Fruit fly (Drosophila melanogaster) whole organism, embryonic: Measurements from ENCODE around the gene CG33631.

Experiments used
- Atf3 ChIP-seq: fragments of 200-800 bp; sonication (Bioruptor generic); optimal IDR thresholded peaks from 3 replicates; lab custom pipeline; 2016; ENCODE audit warnings: missing biosample characterization, missing genetic modification characterization
- Awh ChIP-seq: fragments of 200-800 bp; sonication (Bioruptor generic); IDR thresholded peaks from 2 replicates; pipeline ENCODE4, ENCODE4 v1.3.6; 2022; ENCODE audit warnings: missing biosample characterization, missing genetic modification characterization
- BtbVII ChIP-seq: fragments of 200-800 bp; sonication (Bioruptor generic); optimal IDR thresholded peaks from 3 replicates; lab custom pipeline; 2017; ENCODE audit warnings: missing biosample characterization, mild to moderate bottlenecking, missing genetic modification characterization
- CG10543 ChIP-seq: fragments of 200-800 bp; sonication (Bioruptor generic); optimal IDR thresholded peaks from 3 replicates; lab custom pipeline; 2017; ENCODE audit warnings: missing biosample characterization, mild to moderate bottlenecking, missing genetic modification characterization, moderate library complexity
- CG12659 ChIP-seq: fragments of 200-800 bp; sonication (Bioruptor generic); optimal IDR thresholded peaks from 3 replicates; lab custom pipeline; 2017; ENCODE audit warnings: mild to moderate bottlenecking, missing biosample characterization, missing genetic modification reagents, missing genetic modification characterization
- CG1792 ChIP-seq: fragments of 200-800 bp; sonication (Bioruptor generic); optimal IDR thresholded peaks from 2 replicates; lab custom pipeline; 2016; ENCODE audit warnings: missing biosample characterization, missing genetic modification characterization
- CG18599 ChIP-seq: fragments of 200-800 bp; sonication (Bioruptor generic); optimal IDR thresholded peaks from 3 replicates; lab custom pipeline; 2017; ENCODE audit warnings: missing biosample characterization, missing genetic modification characterization, mild to moderate bottlenecking, moderate library complexity, missing genetic modification reagents
- CG2889 ChIP-seq: fragments of 200-800 bp; sonication (Bioruptor generic); IDR thresholded peaks from 3 replicates; pipeline ENCODE4 v1.3.6; 2022; ENCODE audit warnings: missing biosample characterization, missing genetic modification characterization
- CG31365 ChIP-seq: fragments of 200-800 bp; sonication (Bioruptor generic); optimal IDR thresholded peaks from 2 replicates; lab custom pipeline; 2018; ENCODE audit warnings: missing biosample characterization, mild to moderate bottlenecking, missing genetic modification characterization
- CG32532 ChIP-seq: fragments of 200-800 bp; sonication (Bioruptor generic); IDR thresholded peaks from 2 replicates; pipeline ENCODE4 v1.3.6; 2022; ENCODE audit warnings: missing biosample characterization, missing genetic modification characterization
- CG3847 ChIP-seq: fragments of 200-800 bp; sonication (Bioruptor generic); IDR thresholded peaks from 2 replicates; pipeline ENCODE4 v1.3.6; 2022; ENCODE audit warnings: missing biosample characterization, missing genetic modification characterization
- CG6175 ChIP-seq: fragments of 200-800 bp; sonication (Bioruptor generic); IDR thresholded peaks from 3 replicates; pipeline ENCODE4 v1.3.6; 2022; ENCODE audit warnings: missing biosample characterization, missing genetic modification characterization
- CG7786 ChIP-seq: fragments of 200-800 bp; sonication (Bioruptor generic); optimal IDR thresholded peaks from 2 replicates; lab custom pipeline; 2016; ENCODE audit warnings: missing biosample characterization, missing genetic modification characterization
- CG9727 ChIP-seq: fragments of 200-800 bp; sonication (Bioruptor generic); optimal IDR thresholded peaks from 3 replicates; lab custom pipeline; 2017; ENCODE audit warnings: missing biosample characterization, mild to moderate bottlenecking, missing genetic modification characterization
- CG9932 ChIP-seq: fragments of 200-800 bp; sonication (Bioruptor generic); IDR thresholded peaks from 2 replicates; pipeline ENCODE4 v1.3.6; 2022; ENCODE audit warnings: missing biosample characterization, missing genetic modification characterization
- Dip2 ChIP-seq: fragments of 200-800 bp; sonication (Bioruptor generic); IDR thresholded peaks from 2 replicates; pipeline ENCODE4 v1.3.6; 2022; ENCODE audit warnings: missing biosample characterization, missing genetic modification characterization
- Ets65A ChIP-seq: fragments of 200-800 bp; sonication (Bioruptor generic); peaks from one replicate; lab custom pipeline; 2016; ENCODE audit warnings: missing biosample characterization, missing genetic modification characterization
- Ets97D ChIP-seq: fragments of 200-800 bp; sonication (Bioruptor generic); optimal IDR thresholded peaks from 3 replicates; lab custom pipeline; 2016; ENCODE audit warnings: missing biosample characterization, missing genetic modification characterization
- Fer1 ChIP-seq: fragments of 200-800 bp; sonication (Bioruptor generic); optimal IDR thresholded peaks from 2 replicates; lab custom pipeline; 2017; ENCODE audit warnings: missing biosample characterization, mild to moderate bottlenecking, missing genetic modification characterization
- Fer2 ChIP-seq: fragments of 200-800 bp; sonication (Bioruptor generic); optimal IDR thresholded peaks from 2 replicates; lab custom pipeline; 2018; ENCODE audit warnings: missing biosample characterization, mild to moderate bottlenecking, missing genetic modification characterization, moderate library complexity
- Gug ChIP-seq: fragments of 200-800 bp; sonication (Bioruptor generic); IDR thresholded peaks from 4 replicates; pipeline ENCODE4 v1.3.6; 2022; ENCODE audit warnings: missing biosample characterization, missing genetic modification characterization
- HLH3B ChIP-seq: fragments of 200-800 bp; sonication (Bioruptor generic); IDR thresholded peaks from 2 replicates; pipeline ENCODE4 v1.3.6; 2022; ENCODE audit warnings: missing biosample characterization, missing genetic modification characterization
- Hmr ChIP-seq: fragments of 200-800 bp; sonication (Bioruptor generic); optimal IDR thresholded peaks from 3 replicates; lab custom pipeline; 2017; ENCODE audit warnings: mild to moderate bottlenecking, missing biosample characterization, missing genetic modification reagents, missing genetic modification characterization
- MESR4 ChIP-seq: fragments of 200-800 bp; sonication (Bioruptor generic); optimal IDR thresholded peaks from 2 replicates; lab custom pipeline; 2018; ENCODE audit warnings: missing biosample characterization, mild to moderate bottlenecking, missing genetic modification characterization, moderate library complexity
- Mad ChIP-seq: fragments of 200-800 bp; sonication (Bioruptor generic); optimal IDR thresholded peaks from 2 replicates; lab custom pipeline; 2016; ENCODE audit warnings: missing biosample characterization, missing genetic modification characterization
- al ChIP-seq: fragments of 200-800 bp; sonication (Bioruptor generic); IDR thresholded peaks from 2 replicates; pipeline ENCODE4 v1.3.6; 2022; ENCODE audit warnings: missing biosample characterization, missing genetic modification characterization
- bcd ChIP-seq: fragments of 200-800 bp; sonication (Bioruptor generic); optimal IDR thresholded peaks from 2 replicates; lab custom pipeline; 2017; ENCODE audit warnings: missing biosample characterization, mild to moderate bottlenecking, missing genetic modification characterization
- chm ChIP-seq: fragments of 200-800 bp; sonication (Bioruptor generic); IDR thresholded peaks from 2 replicates; pipeline ENCODE4 v1.3.6; 2022; ENCODE audit warnings: missing biosample characterization, missing genetic modification characterization
- da ChIP-seq: fragments of 200-800 bp; sonication (Bioruptor generic); optimal IDR thresholded peaks from 2 replicates; lab custom pipeline; 2016; ENCODE audit warnings: missing biosample characterization, missing genetic modification characterization
- dysf ChIP-seq: fragments of 200-800 bp; sonication (Bioruptor generic); IDR thresholded peaks from 3 replicates; pipeline ENCODE4 v1.3.6; 2022; ENCODE audit warnings: missing biosample characterization, missing genetic modification characterization
- gfzf ChIP-seq: fragments of 200-800 bp; sonication (Bioruptor generic); optimal IDR thresholded peaks from 2 replicates; lab custom pipeline; 2016; ENCODE audit warnings: missing biosample characterization, mild to moderate bottlenecking, missing genetic modification characterization, moderate library complexity
- grau ChIP-seq: fragments of 200-800 bp; optimal IDR thresholded peaks from 3 replicates; lab custom pipeline; 2019; ENCODE audit warnings: missing biosample characterization, mild to moderate bottlenecking, missing genetic modification characterization, moderate library complexity
- jumu ChIP-seq: fragments of 200-800 bp; sonication (Bioruptor generic); optimal IDR thresholded peaks from 3 replicates; lab custom pipeline; 2016; ENCODE audit warnings: missing biosample characterization, missing genetic modification characterization
- knrl ChIP-seq: fragments of 200-800 bp; sonication (Bioruptor generic); IDR thresholded peaks from 3 replicates; pipeline ENCODE4 v1.3.6; 2022; ENCODE audit warnings: missing biosample characterization, missing genetic modification characterization; ENCODE audit not compliant: partially characterized antibody
- lab ChIP-seq: fragments of 200-800 bp; sonication (Bioruptor generic); optimal IDR thresholded peaks from 3 replicates; lab custom pipeline; 2017; ENCODE audit warnings: missing biosample characterization, missing genetic modification characterization, mild to moderate bottlenecking, moderate library complexity, missing genetic modification reagents
- lilli ChIP-seq: fragments of 200-800 bp; sonication (Bioruptor generic); optimal IDR thresholded peaks from 3 replicates; lab custom pipeline; 2016; ENCODE audit warnings: missing biosample characterization, missing genetic modification characterization
- lmd ChIP-seq: fragments of 200-800 bp; sonication (Bioruptor generic); IDR thresholded peaks from 2 replicates; pipeline ENCODE4 v1.3.6; 2022; ENCODE audit warnings: missing biosample characterization, missing genetic modification characterization
- mam ChIP-seq: fragments of 200-800 bp; sonication (Bioruptor generic); optimal IDR thresholded peaks from 3 replicates; lab custom pipeline; 2016; ENCODE audit warnings: missing biosample characterization, missing genetic modification characterization
- nom ChIP-seq: fragments of 200-800 bp; sonication (Bioruptor generic); optimal IDR thresholded peaks from 2 replicates; lab custom pipeline; 2017; ENCODE audit warnings: missing biosample characterization, missing genetic modification characterization, mild to moderate bottlenecking, moderate library complexity, missing genetic modification reagents
- otp ChIP-seq: fragments of 200-800 bp; sonication (Bioruptor generic); IDR thresholded peaks from 3 replicates; pipeline ENCODE4, ENCODE4 v1.3.6; 2022; ENCODE audit warnings: missing biosample characterization, missing genetic modification characterization
- pan ChIP-seq, 4 experiments: fragments of >200 bp in 3 of 4; fragments of 200-800 bp in 1 of 4; sonication (Bioruptor generic) in 1 of 4; optimal IDR thresholded peaks in 3 of 4; IDR thresholded peaks in 1 of 4; 2 replicates each; pipeline versions ENCODE4 v1.3.6 to Lab custom; 2017 to 2022; ENCODE audit warnings: missing biosample characterization in 2 of 4, missing genetic modification characterization in 2 of 4, mixed read lengths in 1 of 4
- pnt ChIP-seq: fragments of 200-800 bp; sonication (Bioruptor generic); optimal IDR thresholded peaks from 3 replicates; lab custom pipeline; 2016; ENCODE audit warnings: missing biosample characterization, missing genetic modification characterization
- prd ChIP-seq, 3 experiments: fragments of >200 bp in 2 of 3; fragments of 200-800 bp in 1 of 3; sonication (Bioruptor generic) in 1 of 3; optimal IDR thresholded peaks in 2 of 3; IDR thresholded peaks in 1 of 3; 2 replicates in 2 of 3; 3 replicates in 1 of 3; pipeline versions ENCODE4 v1.3.6 to Lab custom; 2017 to 2022; ENCODE audit warnings: missing biosample characterization in 1 of 3, missing genetic modification characterization in 1 of 3
- pum ChIP-seq: fragments of 200-800 bp; sonication (Bioruptor generic); optimal IDR thresholded peaks from 2 replicates; lab custom pipeline; 2016; ENCODE audit warnings: missing biosample characterization, missing genetic modification characterization
- so ChIP-seq: fragments of 200-800 bp; sonication (Bioruptor generic); IDR thresholded peaks from 3 replicates; pipeline ENCODE4 v1.3.6; 2022; ENCODE audit warnings: missing biosample characterization, missing genetic modification characterization
- sob ChIP-seq: fragments of 200-800 bp; sonication (Bioruptor generic); IDR thresholded peaks from 2 replicates; pipeline ENCODE4 v1.3.6; 2022; ENCODE audit warnings: missing biosample characterization, missing genetic modification characterization
- tgo ChIP-seq: fragments of 200-800 bp; sonication (Bioruptor generic); IDR thresholded peaks from 3 replicates; pipeline ENCODE4 v1.3.6; 2022; ENCODE audit warnings: missing biosample characterization, missing genetic modification characterization
- wdn ChIP-seq: fragments of 200-800 bp; sonication (Bioruptor generic); IDR thresholded peaks from 2 replicates; pipeline ENCODE4 v1.3.6; 2022; ENCODE audit warnings: missing biosample characterization, missing genetic modification characterization

The CG33631 gene

DNA sequence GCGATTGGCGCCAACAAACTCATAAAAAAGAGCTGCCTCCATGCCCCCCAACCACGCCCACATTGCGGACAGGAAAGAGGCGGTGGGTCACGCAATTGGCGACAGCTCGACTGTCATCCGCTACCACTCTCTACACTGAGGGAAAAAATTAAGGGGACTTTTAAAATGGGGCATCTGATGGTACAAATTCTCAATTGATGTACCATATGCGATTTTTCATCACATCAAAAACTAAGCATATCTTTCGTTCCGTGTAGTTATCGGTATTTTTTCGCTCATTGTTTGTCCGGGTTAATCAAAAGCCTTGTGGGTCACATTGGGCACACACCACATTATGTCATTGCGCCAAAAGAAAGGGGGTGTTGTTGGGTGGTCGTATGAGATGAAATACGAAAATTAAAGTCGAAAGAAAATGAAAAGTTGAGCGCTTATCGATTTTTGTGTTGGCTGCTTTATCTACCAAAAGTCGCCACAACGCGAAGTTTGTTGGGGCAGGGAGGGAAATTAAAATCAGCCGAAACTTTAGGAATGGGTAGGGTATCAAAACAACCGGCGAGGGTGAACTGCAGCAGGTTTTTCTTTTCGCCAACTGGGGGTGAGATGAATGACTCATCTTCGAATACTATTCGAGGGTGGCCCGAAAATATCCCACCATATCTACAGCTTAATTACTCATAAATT, 39.6 kb upstream of the CG33631 start (continued):
- peak; percentile 24 for TF ChIP-seq jumu (GFP tag; lab: Kevin White, UChicago)
- TF ChIP-seq CG9727 (GFP tag; lab: Kevin White, UChicago), result peak; percentile 42
- TF ChIP-seq CG31365, result no peak
- no peak for TF ChIP-seq da (GFP tag; lab: Kevin White, UChicago)
- TF ChIP-seq CG2889 (GFP tag; lab: Robert Waterston, UW), result 0 out of 3 replicates have a peak, but pooled peaks have one; percentile 34
- TF ChIP-seq CG32532 (GFP tag; lab: Robert Waterston, UW), result peak; percentile 75
- TF ChIP-seq prd (optimal IDR thresholded peaks at IDR 0.05; lab: Kevin White, UChicago), result no peak
- 0 out of 3 replicates have a peak, but pooled peaks have one; percentile 16 for TF ChIP-seq prd (GFP tag; IDR thresholded peaks at IDR 0.05; lab: Robert Waterston, UW)
- no peak for TF ChIP-seq Dip2 (GFP tag; lab: Robert Waterston, UW)
- peak; percentile 43 for TF ChIP-seq HLH3B (GFP tag; lab: Robert Waterston, UW)
- TF ChIP-seq CG7786 (GFP tag; lab: Kevin White, UChicago), result peak; percentile 60
- peak; percentile 29; the same call in 1 of the 3 replicates for TF ChIP-seq so
- 0 out of 4 replicates have a peak, but pooled peaks have one; percentile 20 for TF ChIP-seq Gug (GFP tag; lab: Robert Waterston, UW)
- no peak for TF ChIP-seq nom (GFP tag; lab: Kevin White, UChicago)
- TF ChIP-seq otp (GFP tag; lab: Robert Waterston, UW), result 0 out of 3 replicates have a peak, but pooled peaks have one; percentile 21
- TF ChIP-seq lilli, result peak; percentile 56
- TF ChIP-seq CG3847 (GFP tag; lab: Robert Waterston, UW), result peak; percentile 39; the same call in 1 of the 2 replicates
- TF ChIP-seq CG12659 (GFP tag; lab: Kevin White, UChicago), result peak; percentile 34
- no peak for TF ChIP-seq MESR4 (GFP tag; lab: Kevin White, UChicago)
- no peak for TF ChIP-seq Awh (GFP tag; lab: Robert Waterston, UW)
- TF ChIP-seq Hmr (GFP tag; lab: Kevin White, UChicago), result peak; percentile 76
- peak; percentile 44; the same call in 1 of the 3 replicates for TF ChIP-seq tgo
- 0 out of 3 replicates have a peak, but pooled peaks have one; percentile 40 for TF ChIP-seq CG6175 (GFP tag; lab: Robert Waterston, UW)
- TF ChIP-seq CG1792 (GFP tag; lab: Kevin White, UChicago), result peak; percentile 20
- TF ChIP-seq pnt, result peak; percentile 5
- peak; percentile 67 for TF ChIP-seq sob (GFP tag; lab: Robert Waterston, UW)
- no peak for TF ChIP-seq Fer2
- peak; percentile 12 for TF ChIP-seq Atf3
- TF ChIP-seq CG10543 (GFP tag; lab: Kevin White, UChicago), result peak; percentile 74
- TF ChIP-seq BtbVII (GFP tag; lab: Kevin White, UChicago), result peak; percentile 46
- peak; percentile 46; the same call in 1 of the 2 replicates for TF ChIP-seq lmd
- TF ChIP-seq wdn, result 0 out of 2 replicates have a peak, but pooled peaks have one; percentile 32
- TF ChIP-seq lab (GFP tag; lab: Kevin White, UChicago), result peak; percentile 82
- no peak for TF ChIP-seq grau (tag; lab: Kevin White, UChicago)
- no peak for TF ChIP-seq pan (optimal IDR thresholded peaks at IDR 0.05; lab: Kevin White, UChicago)
- peak in 1 of 2 experiments; percentile 54 for TF ChIP-seq pan (GFP tag; optimal IDR thresholded peaks at IDR 0.05 in 1 of 2, IDR thresholded peaks at IDR 0.05 in 1 of 2)
- no peak for TF ChIP-seq chm (GFP tag; lab: Robert Waterston, UW)
- no peak for TF ChIP-seq Ets97D
- peak; percentile 14 for TF ChIP-seq bcd (GFP tag; lab: Kevin White, UChicago)
- peak; percentile 5 for TF ChIP-seq pum (GFP tag; lab: Kevin White, UChicago)
- TF ChIP-seq CG9932, result peak; percentile 64
- peak; percentile 87 for TF ChIP-seq CG18599 (GFP tag; lab: Kevin White, UChicago)
- no peak for TF ChIP-seq Mad (GFP tag; lab: Kevin White, UChicago)
- peak; percentile 58 for TF ChIP-seq mam (GFP tag; lab: Kevin White, UChicago)
- TF ChIP-seq Ets65A (GFP tag; lab: Kevin White, UChicago), result peak; percentile 75
- TF ChIP-seq knrl (GFP tag; lab: Robert Waterston, UW), result no peak
- TF ChIP-seq Fer1 (GFP tag; lab: Kevin White, UChicago), result no peak
- no peak for TF ChIP-seq gfzf (GFP tag; lab: Kevin White, UChicago)
- no peak; the same call in 1 of the 2 replicates for TF ChIP-seq al
- peak; percentile 53; the same call in 2 of the 3 replicates for TF ChIP-seq dysf (GFP tag; lab: Robert Waterston, UW)
